Worm (Caenorhabditis elegans) whole organism, mixed stage, embryonic: Measurements from ENCODE around the gene T09D3.9.

Experiments
- M03D4.4 ChIP-seq: sonication (generic microtip); optimal IDR thresholded peaks from 2 replicates; lab custom pipeline; 2017; ENCODE audit warnings: mild to moderate bottlenecking, missing genetic modification characterization, missing compliant biosample characterization
- ceh-39 ChIP-seq: fragments of 150-350 bp; optimal IDR thresholded peaks from 2 replicates; lab custom pipeline; 2014; ENCODE audit warnings: missing biosample characterization, missing genetic modification characterization
- ceh-43 ChIP-seq: fragments of 200-800 bp; sonication (Bioruptor generic); optimal IDR thresholded peaks from 2 replicates; lab custom pipeline; 2018; ENCODE audit warnings: mild to moderate bottlenecking, missing genetic modification characterization, moderate library complexity, missing compliant biosample characterization
- ceh-83 ChIP-seq: fragments of 200-800 bp; sonication (Bioruptor generic); optimal IDR thresholded peaks from 2 replicates; lab custom pipeline; 2018; ENCODE audit warnings: mild to moderate bottlenecking, missing genetic modification characterization, missing compliant biosample characterization
- ces-1 ChIP-seq: fragments of 150-350 bp; optimal IDR thresholded peaks from 2 replicates; lab custom pipeline; 2014; ENCODE audit warnings: missing biosample characterization, missing genetic modification reagents, missing genetic modification characterization
- cnd-1 ChIP-seq: fragments of 200-800 bp; sonication (Bioruptor generic); optimal IDR thresholded peaks from 2 replicates; lab custom pipeline; 2018; ENCODE audit warnings: mild to moderate bottlenecking, missing genetic modification characterization, missing compliant biosample characterization
- elt-1 ChIP-seq: sonication (generic microtip); optimal IDR thresholded peaks from 2 replicates; lab custom pipeline; 2017; ENCODE audit warnings: missing genetic modification characterization, mild to moderate bottlenecking, missing compliant biosample characterization, antibody characterized with exemption, moderate library complexity, borderline replicate concordance; ENCODE audit not compliant: insufficient read depth
- flh-1 ChIP-seq: fragments of 200-800 bp; sonication (Bioruptor generic); optimal IDR thresholded peaks from 2 replicates; lab custom pipeline; 2018; ENCODE audit warnings: mild to moderate bottlenecking, missing genetic modification characterization, moderate library complexity, missing compliant biosample characterization
- ham-2 ChIP-seq: fragments of 200-800 bp; sonication (Bioruptor generic); optimal IDR thresholded peaks from 2 replicates; lab custom pipeline; 2018; ENCODE audit warnings: mild to moderate bottlenecking, missing genetic modification characterization, missing compliant biosample characterization
- hlh-1 ChIP-seq: fragments of 150-350 bp; optimal IDR thresholded peaks from 2 replicates; lab custom pipeline; 2014; ENCODE audit warnings: missing biosample characterization, missing genetic modification reagents, missing genetic modification characterization
- lin-13 ChIP-seq: fragments of 150-350 bp; optimal IDR thresholded peaks from 2 replicates; lab custom pipeline; 2014; ENCODE audit warnings: missing biosample characterization, missing genetic modification characterization
- lin-32 ChIP-seq: fragments of 200-800 bp; sonication (Bioruptor generic); optimal IDR thresholded peaks from 2 replicates; lab custom pipeline; 2018; ENCODE audit warnings: mild to moderate bottlenecking, missing genetic modification characterization, missing compliant biosample characterization
- mab-5 ChIP-seq: fragments of 150-350 bp; optimal IDR thresholded peaks from 2 replicates; lab custom pipeline; 2014; ENCODE audit warnings: missing biosample characterization, missing genetic modification characterization
- mls-2 ChIP-seq: sonication (generic microtip); optimal IDR thresholded peaks from 2 replicates; lab custom pipeline; 2016; ENCODE audit warnings: mild to moderate bottlenecking, missing genetic modification characterization, moderate library complexity, missing compliant biosample characterization
- nhr-12 ChIP-seq: fragments of 150-350 bp; optimal IDR thresholded peaks from 2 replicates; lab custom pipeline; 2014; ENCODE audit warnings: missing biosample characterization, missing genetic modification characterization
- nhr-2 ChIP-seq: fragments of 150-350 bp; optimal IDR thresholded peaks from 2 replicates; lab custom pipeline; 2014; ENCODE audit warnings: missing biosample characterization, missing genetic modification characterization
- nhr-237 ChIP-seq: fragments of 150-350 bp; optimal IDR thresholded peaks from 2 replicates; lab custom pipeline; 2014; ENCODE audit warnings: missing biosample characterization, missing genetic modification characterization
- nhr-28 ChIP-seq: fragments of 150-350 bp; optimal IDR thresholded peaks from 2 replicates; lab custom pipeline; 2014; ENCODE audit warnings: missing biosample characterization, missing genetic modification characterization
- nhr-76 ChIP-seq: sonication (generic microtip); optimal IDR thresholded peaks from 2 replicates; lab custom pipeline; 2017; ENCODE audit warnings: missing biosample characterization, missing genetic modification characterization
- sem-2 ChIP-seq: fragments of 200-800 bp; sonication (Bioruptor generic); optimal IDR thresholded peaks from 2 replicates; lab custom pipeline; 2018; ENCODE audit warnings: mild to moderate bottlenecking, missing genetic modification characterization, missing compliant biosample characterization
- snpc-4 ChIP-seq: fragments of 150-350 bp; optimal IDR thresholded peaks from 2 replicates; lab custom pipeline; 2014; ENCODE audit warnings: missing biosample characterization, missing genetic modification characterization
- tbx-8 ChIP-seq: fragments of 200-800 bp; sonication (Bioruptor generic); optimal IDR thresholded peaks from 2 replicates; lab custom pipeline; 2018; ENCODE audit warnings: mild to moderate bottlenecking, missing genetic modification characterization, moderate library complexity, missing compliant biosample characterization
- unc-120 ChIP-seq: sonication (generic microtip); optimal IDR thresholded peaks from 2 replicates; lab custom pipeline; 2017; ENCODE audit warnings: missing genetic modification characterization, missing compliant biosample characterization; ENCODE audit not compliant: poor library complexity, severe bottlenecking
- unc-39 ChIP-seq: fragments of 150-350 bp; optimal IDR thresholded peaks from 2 replicates; lab custom pipeline; 2014; ENCODE audit warnings: missing biosample characterization, missing genetic modification characterization
- unc-62 ChIP-seq: fragments of 150-350 bp; optimal IDR thresholded peaks from 2 replicates; lab custom pipeline; 2014; ENCODE audit warnings: missing biosample characterization, missing genetic modification reagents, missing genetic modification characterization
- zip-8 ChIP-seq: fragments of 150-350 bp; optimal IDR thresholded peaks from 2 replicates; lab custom pipeline; 2014; ENCODE audit warnings: missing biosample characterization, missing genetic modification characterization

The T09D3.9 gene

ce11 chrV:5322815-5323214 lies 45.9 kb downstream of the T09D3.9 start:
- TF ChIP-seq tbx-8 (GFP tag; lab: Kevin White, UChicago) (no peak), ceh-43 (GFP tag; lab: Kevin White, UChicago) (no peak), ham-2 (GFP tag; lab: Kevin White, UChicago) (no peak), unc-62 (GFP tag; lab: Kevin White, UChicago) (no peak), mls-2 (tag; lab: Kevin White, UChicago) (no peak), lin-13 (tag; lab: Kevin White, UChicago) (no peak), zip-8 (tag; lab: Kevin White, UChicago) (no peak), nhr-76 (tag; lab: Kevin White, UChicago) (no peak), ceh-39 (no peak), sem-2 (GFP tag; lab: Kevin White, UChicago) (no peak), unc-120 (tag; lab: Kevin White, UChicago) (no peak), nhr-237 (no peak), nhr-2 (tag; lab: Kevin White, UChicago) (no peak), unc-39 (no peak), mab-5 (tag; lab: Kevin White, UChicago) (no peak), cnd-1 (tag; lab: Kevin White, UChicago) (no peak), M03D4.4 (tag; lab: Kevin White, UChicago) (no peak), lin-32 (GFP tag; lab: Kevin White, UChicago) (no peak), elt-1 (no peak), nhr-12 (tag; lab: Kevin White, UChicago) (no peak)

ce11 chrV:5319477-5319876 lies 49.2 kb downstream of the T09D3.9 start, which contains the start of gene ceh-34:
Gene ceh-34, minus strand, starts transcription at chrV:5319577.
- TF ChIP-seq M03D4.4 (tag; lab: Kevin White, UChicago) (no peak), unc-62 (GFP tag; lab: Kevin White, UChicago) (no peak), ces-1 (no peak), snpc-4 (tag; lab: Kevin White, UChicago) (no peak), unc-39 (no peak), flh-1 (no peak), nhr-28 (tag; lab: Kevin White, UChicago) (no peak), ceh-83 (GFP tag; lab: Kevin White, UChicago) (no peak)

- peak; percentile 41 for TF ChIP-seq hlh-1 (tag; lab: Kevin White, UChicago)
- peak; percentile 80 for TF ChIP-seq unc-62 (GFP tag; lab: Kevin White, UChicago)
- TF ChIP-seq cnd-1 (tag; lab: Kevin White, UChicago), result no peak
Measured at ce11 chrV:5318349-5318748, 50.3 kb downstream of the T09D3.9 start.
